Worm (Caenorhabditis elegans) whole organism, midembryonic: ENCODE data around the gene lys-10.

Experiments
- T22C8.4 ChIP-seq: fragments of 200-800 bp; sonication (Bioruptor generic); IDR thresholded peaks from 2 replicates; pipeline ENCODE4 v1.3.6; 2022; ENCODE audit warnings: missing genetic modification characterization, missing compliant biosample characterization
- cog-1 ChIP-seq: sonication (generic microtip); optimal IDR thresholded peaks from 2 replicates; lab custom pipeline; 2016; ENCODE audit warnings: missing genetic modification characterization, missing compliant biosample characterization
- flt-1 ChIP-seq: fragments of 200-800 bp; sonication (Bioruptor generic); IDR thresholded peaks from 2 replicates; pipeline ENCODE4 v1.3.6; 2022; ENCODE audit warnings: missing genetic modification characterization, missing compliant biosample characterization
- klf-2 ChIP-seq: fragments of 200-800 bp; sonication (Bioruptor generic); conservative IDR thresholded peaks from 2 replicates; pipeline ENCODE4 v1.3.6; 2022; ENCODE audit warnings: missing genetic modification reagents, missing genetic modification characterization, missing compliant biosample characterization
- med-1 ChIP-seq: sonication (generic microtip); optimal IDR thresholded peaks from 2 replicates; lab custom pipeline; 2017; ENCODE audit warnings: missing genetic modification characterization, mild to moderate bottlenecking, missing compliant biosample characterization, antibody characterized with exemption, missing genetic modification reagents; ENCODE audit not compliant: insufficient read depth
- ref-1 ChIP-seq: fragments of 200-800 bp; sonication (Bioruptor generic); conservative IDR thresholded peaks from 2 replicates; pipeline ENCODE4 v1.3.6; 2022; ENCODE audit warnings: missing genetic modification reagents, missing genetic modification characterization, missing compliant biosample characterization
- tab-1 ChIP-seq: fragments of 200-800 bp; sonication (Bioruptor generic); IDR thresholded peaks from 2 replicates; pipeline ENCODE4 v1.3.6; 2022; ENCODE audit warnings: missing genetic modification characterization, missing compliant biosample characterization
- ztf-23 ChIP-seq: fragments of 200-800 bp; sonication (Bioruptor generic); IDR thresholded peaks from 2 replicates; pipeline ENCODE4 v1.3.6; 2022; ENCODE audit warnings: missing genetic modification reagents, missing genetic modification characterization, missing compliant biosample characterization
- ztf-29 ChIP-seq: fragments of 200-800 bp; sonication (Bioruptor generic); IDR thresholded peaks from 2 replicates; pipeline ENCODE4 v1.3.6; 2022; ENCODE audit warnings: missing genetic modification reagents, missing genetic modification characterization, missing compliant biosample characterization

DNA sequence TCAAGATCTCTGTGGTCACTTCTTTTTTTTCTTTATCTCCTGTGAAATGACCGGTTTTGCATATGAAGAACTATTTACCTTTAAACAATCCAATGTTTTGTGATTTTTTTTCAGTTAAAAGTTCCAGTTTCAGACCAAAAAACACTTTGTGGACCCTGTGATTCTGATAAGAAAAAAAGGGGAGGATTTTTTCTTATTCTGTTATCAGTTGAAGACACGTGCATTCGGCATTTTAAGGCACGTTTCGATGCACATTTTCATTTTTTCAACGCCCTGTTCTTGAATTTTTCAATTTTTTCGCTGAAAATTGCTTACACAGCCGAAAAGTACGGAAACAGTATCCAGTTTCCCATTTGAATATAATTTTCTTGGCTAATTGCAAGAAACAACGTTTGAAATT is 33.7 kb downstream of the lys-10 start, which contains the start of gene aagr-1:
- TF ChIP-seq tab-1 = no peak
- no peak for TF ChIP-seq flt-1
- TF ChIP-seq ztf-23 (GFP tag; lab: Robert Waterston, UW) = no peak
- no peak for TF ChIP-seq T22C8.4 (GFP tag; lab: Robert Waterston, UW)
- TF ChIP-seq med-1 (GFP tag; lab: Kevin White, UChicago) = no peak
- TF ChIP-seq ztf-29 (GFP tag; lab: Robert Waterston, UW) = no peak
- no peak for TF ChIP-seq cog-1 (tag; lab: Kevin White, UChicago)
- no peak for TF ChIP-seq ref-1 (GFP tag; lab: Robert Waterston, UW)
- TF ChIP-seq klf-2 (GFP tag; lab: Robert Waterston, UW) = no peak
